Fruit fly (Drosophila melanogaster) whole organism, embryonic: ENCODE measurements around the gene CG8814.

Experiments used
- Adf1 ChIP-seq: fragments of 200-800 bp; sonication (Bioruptor generic); IDR thresholded peaks from 2 replicates; pipeline ENCODE4 v1.3.6; 2022; ENCODE audit warnings: missing biosample characterization, missing genetic modification characterization
- BEAF-32 ChIP-seq: fragments of 200-800 bp; sonication (Bioruptor generic); optimal IDR thresholded peaks from 3 replicates; lab custom pipeline; 2017; ENCODE audit warnings: missing biosample characterization, missing genetic modification characterization, mild to moderate bottlenecking, moderate library complexity, missing genetic modification reagents
- CG10274 ChIP-seq: fragments of 200-800 bp; sonication (Bioruptor generic); optimal IDR thresholded peaks from 3 replicates; lab custom pipeline; 2017; ENCODE audit warnings: missing biosample characterization, mild to moderate bottlenecking, missing genetic modification characterization
- CG12391 ChIP-seq: fragments of 200-800 bp; sonication (Bioruptor generic); optimal IDR thresholded peaks from 3 replicates; lab custom pipeline; 2018; ENCODE audit warnings: missing biosample characterization, mild to moderate bottlenecking, missing genetic modification characterization, moderate library complexity
- CG14710 ChIP-seq: fragments of 200-800 bp; sonication (Bioruptor generic); optimal IDR thresholded peaks from 3 replicates; lab custom pipeline; 2019; ENCODE audit warnings: missing biosample characterization, mild to moderate bottlenecking, missing genetic modification characterization, moderate library complexity
- CG15073 ChIP-seq: fragments of 200-800 bp; sonication (Bioruptor generic); optimal IDR thresholded peaks from 2 replicates; lab custom pipeline; 2016; ENCODE audit warnings: missing biosample characterization, missing genetic modification characterization
- CG15479 ChIP-seq: fragments of 200-800 bp; sonication (Bioruptor generic); optimal IDR thresholded peaks from 3 replicates; lab custom pipeline; 2019; ENCODE audit warnings: missing biosample characterization, mild to moderate bottlenecking, missing genetic modification characterization, moderate library complexity
- CG1647 ChIP-seq: fragments of 200-800 bp; sonication (Bioruptor generic); optimal IDR thresholded peaks from 3 replicates; lab custom pipeline; 2016; ENCODE audit warnings: missing biosample characterization, missing genetic modification characterization
- CG18011 ChIP-seq: fragments of 200-800 bp; sonication (Bioruptor generic); optimal IDR thresholded peaks from 2 replicates; lab custom pipeline; 2017; ENCODE audit warnings: missing biosample characterization, missing genetic modification characterization, mild to moderate bottlenecking, moderate library complexity, missing genotype
- CG33213 ChIP-seq: fragments of 200-800 bp; sonication (Bioruptor generic); optimal IDR thresholded peaks from 3 replicates; lab custom pipeline; 2016; ENCODE audit warnings: missing biosample characterization, missing genetic modification characterization
- CG34376 ChIP-seq: fragments of 200-800 bp; sonication (Bioruptor generic); optimal IDR thresholded peaks from 2 replicates; lab custom pipeline; 2018; ENCODE audit warnings: missing biosample characterization, mild to moderate bottlenecking, missing genetic modification characterization
- CG4282 ChIP-seq: fragments of 200-800 bp; sonication (Bioruptor generic); optimal IDR thresholded peaks from 2 replicates; lab custom pipeline; 2016; ENCODE audit warnings: missing biosample characterization, missing genetic modification characterization
- CG6254 ChIP-seq: fragments of 200-800 bp; sonication (Bioruptor generic); optimal IDR thresholded peaks from 3 replicates; lab custom pipeline; 2017; ENCODE audit warnings: mild to moderate bottlenecking, missing biosample characterization, missing genetic modification reagents, missing genetic modification characterization
- CG7357 ChIP-seq: fragments of 200-800 bp; sonication (Bioruptor generic); IDR thresholded peaks from 3 replicates; pipeline ENCODE4 v1.3.6; 2022; ENCODE audit warnings: missing biosample characterization, missing genetic modification characterization
- CG8944 ChIP-seq: fragments of 200-800 bp; sonication (Bioruptor generic); optimal IDR thresholded peaks from 3 replicates; lab custom pipeline; 2016; ENCODE audit warnings: missing biosample characterization, missing genetic modification characterization
- CG9215 ChIP-seq: fragments of 200-800 bp; sonication (Bioruptor generic); IDR thresholded peaks from 2 replicates; pipeline ENCODE4 v1.3.6; 2022; ENCODE audit warnings: missing biosample characterization, missing genetic modification characterization
- Chrac-16 ChIP-seq: fragments of 200-800 bp; sonication (Bioruptor generic); optimal IDR thresholded peaks from 3 replicates; lab custom pipeline; 2016; ENCODE audit warnings: missing biosample characterization, missing genetic modification characterization
- Dad ChIP-seq: fragments of 200-800 bp; sonication (Bioruptor generic); optimal IDR thresholded peaks from 3 replicates; lab custom pipeline; 2016; ENCODE audit warnings: missing biosample characterization, missing genetic modification characterization
- Dll ChIP-seq: fragments of 200-800 bp; sonication (Bioruptor generic); IDR thresholded peaks from 4 replicates; pipeline ENCODE4 v1.3.6; 2022; ENCODE audit warnings: missing biosample characterization, missing genetic modification characterization; ENCODE audit not compliant: partially characterized antibody
- E2f2 ChIP-seq: fragments of 200-800 bp; sonication (Bioruptor generic); IDR thresholded peaks from 2 replicates; pipeline ENCODE4 v1.3.6; 2022; ENCODE audit warnings: missing biosample characterization, missing genetic modification characterization
- ERR ChIP-seq: fragments of 200-800 bp; sonication (Bioruptor generic); optimal IDR thresholded peaks from 2 replicates; lab custom pipeline; 2016; ENCODE audit warnings: missing biosample characterization, missing genetic modification characterization
- Ets65A ChIP-seq: fragments of 200-800 bp; sonication (Bioruptor generic); peaks from one replicate; lab custom pipeline; 2016; ENCODE audit warnings: missing biosample characterization, missing genetic modification characterization
- Fer1 ChIP-seq: fragments of 200-800 bp; sonication (Bioruptor generic); optimal IDR thresholded peaks from 2 replicates; lab custom pipeline; 2017; ENCODE audit warnings: missing biosample characterization, mild to moderate bottlenecking, missing genetic modification characterization
- Hand ChIP-seq: fragments of 200-800 bp; sonication (Bioruptor generic); optimal IDR thresholded peaks from 2 replicates; lab custom pipeline; 2017; ENCODE audit warnings: mild to moderate bottlenecking, missing biosample characterization, missing genetic modification reagents, missing genetic modification characterization
- Lim3 ChIP-seq: fragments of 200-800 bp; sonication (Bioruptor generic); IDR thresholded peaks from 2 replicates; pipeline ENCODE4 v1.3.6; 2022; ENCODE audit warnings: missing biosample characterization, missing genetic modification characterization
- Med ChIP-seq: fragments of 200-800 bp; sonication (Bioruptor generic); peaks from one replicate; lab custom pipeline; 2016; ENCODE audit warnings: missing biosample characterization, missing genetic modification characterization, mild to moderate bottlenecking, inconsistent platforms, moderate library complexity
- Myb ChIP-seq: fragments of 200-800 bp; sonication (Bioruptor generic); optimal IDR thresholded peaks from 2 replicates; lab custom pipeline; 2016; ENCODE audit warnings: missing biosample characterization, missing genetic modification characterization
- NfI ChIP-seq: fragments of 200-800 bp; sonication (Bioruptor generic); optimal IDR thresholded peaks from 3 replicates; lab custom pipeline; 2018; ENCODE audit warnings: missing biosample characterization, mild to moderate bottlenecking, missing genetic modification characterization, moderate library complexity
- Optix ChIP-seq: fragments of 200-800 bp; sonication (Bioruptor generic); IDR thresholded peaks from 3 replicates; pipeline ENCODE4 v1.3.6; 2022; ENCODE audit warnings: missing biosample characterization, missing genetic modification characterization
- Tbp ChIP-seq: fragments of >200 bp; optimal IDR thresholded peaks from 2 replicates; lab custom pipeline; 2018; ENCODE audit warnings: missing biosample characterization, missing genetic modification characterization
- Usf ChIP-seq: fragments of 200-800 bp; sonication (Bioruptor generic); optimal IDR thresholded peaks from 2 replicates; lab custom pipeline; 2017; ENCODE audit warnings: missing genotype, missing biosample characterization, missing genetic modification characterization
- bab2 ChIP-seq: fragments of 200-800 bp; sonication (Bioruptor generic); optimal IDR thresholded peaks from 2 replicates; lab custom pipeline; 2016; ENCODE audit warnings: missing biosample characterization, missing genetic modification characterization
- cas ChIP-seq: fragments of 200-800 bp; sonication (Bioruptor generic); IDR thresholded peaks from 2 replicates; pipeline ENCODE4 v1.3.6; 2022; ENCODE audit warnings: missing biosample characterization, missing genetic modification characterization
- ci ChIP-seq: fragments of 200-800 bp; sonication (Bioruptor generic); IDR thresholded peaks from 3 replicates; pipeline ENCODE4 v1.3.6; 2022; ENCODE audit warnings: missing biosample characterization, missing genetic modification characterization
- corto ChIP-seq: fragments of 200-800 bp; sonication (Bioruptor generic); optimal IDR thresholded peaks from 2 replicates; lab custom pipeline; 2016; ENCODE audit warnings: missing biosample characterization, mild to moderate bottlenecking, missing genetic modification characterization, moderate library complexity
- crol ChIP-seq: fragments of 200-800 bp; sonication (Bioruptor generic); IDR thresholded peaks from 2 replicates; pipeline ENCODE4 v1.3.6; 2022; ENCODE audit warnings: missing biosample characterization, missing genetic modification characterization
- dan ChIP-seq: fragments of 200-800 bp; sonication (Bioruptor generic); IDR thresholded peaks from 2 replicates; pipeline ENCODE4 v1.3.6; 2022; ENCODE audit warnings: missing biosample characterization, missing genetic modification characterization
- dpn ChIP-seq, 2 experiments: fragments of 200-800 bp; sonication (Bioruptor generic); optimal IDR thresholded peaks; 3 replicates each; lab custom pipeline; 2016; ENCODE audit warnings: missing biosample characterization in 2 of 2, missing genetic modification characterization in 2 of 2
- dysf ChIP-seq: fragments of 200-800 bp; sonication (Bioruptor generic); IDR thresholded peaks from 3 replicates; pipeline ENCODE4 v1.3.6; 2022; ENCODE audit warnings: missing biosample characterization, missing genetic modification characterization
- esg ChIP-seq: fragments of 200-800 bp; sonication (Bioruptor generic); conservative IDR thresholded peaks from 2 replicates; pipeline ENCODE4 v1.3.6; 2022; ENCODE audit warnings: missing biosample characterization, missing genetic modification characterization
- grn ChIP-seq: fragments of 200-800 bp; sonication (Bioruptor generic); optimal IDR thresholded peaks from 3 replicates; lab custom pipeline; 2017; ENCODE audit warnings: missing biosample characterization, missing genetic modification characterization
- jing ChIP-seq: fragments of 200-800 bp; sonication (Bioruptor generic); optimal IDR thresholded peaks from 2 replicates; lab custom pipeline; 2018; ENCODE audit warnings: missing biosample characterization, mild to moderate bottlenecking, missing genetic modification characterization
- mirr ChIP-seq: fragments of 200-800 bp; sonication (Bioruptor generic); optimal IDR thresholded peaks from 3 replicates; lab custom pipeline; 2018; ENCODE audit warnings: missing biosample characterization, mild to moderate bottlenecking, missing genetic modification characterization
- nerfin-2 ChIP-seq: fragments of 200-800 bp; sonication (Bioruptor generic); IDR thresholded peaks from 2 replicates; pipeline ENCODE4 v1.3.6; 2022; ENCODE audit warnings: missing biosample characterization, missing genetic modification characterization; ENCODE audit not compliant: partially characterized antibody
- p53 ChIP-seq: fragments of 200-800 bp; sonication (Bioruptor generic); optimal IDR thresholded peaks from 2 replicates; lab custom pipeline; 2016; ENCODE audit warnings: missing biosample characterization, missing genetic modification characterization
- pho ChIP-seq: fragments of 200-800 bp; sonication (Bioruptor generic); optimal IDR thresholded peaks from 2 replicates; lab custom pipeline; 2016; ENCODE audit warnings: missing biosample characterization, missing genetic modification characterization
- pita ChIP-seq: fragments of 200-800 bp; sonication (Bioruptor generic); optimal IDR thresholded peaks from 2 replicates; lab custom pipeline; 2017; ENCODE audit warnings: missing biosample characterization, mild to moderate bottlenecking, missing genetic modification characterization
- pzg ChIP-seq: fragments of 200-800 bp; sonication (Bioruptor generic); optimal IDR thresholded peaks from 3 replicates; lab custom pipeline; 2018; ENCODE audit warnings: missing biosample characterization, mild to moderate bottlenecking, missing genetic modification characterization, moderate library complexity
- ranshi ChIP-seq: fragments of 200-800 bp; sonication (Bioruptor generic); IDR thresholded peaks from 2 replicates; pipeline ENCODE4 v1.3.6; 2022; ENCODE audit warnings: missing biosample characterization, missing genetic modification characterization
- row ChIP-seq: fragments of 200-800 bp; sonication (Bioruptor generic); IDR thresholded peaks from 3 replicates; pipeline ENCODE4 v1.3.6; 2022; ENCODE audit warnings: missing biosample characterization, missing genetic modification characterization
- zfh2 ChIP-seq: fragments of 200-800 bp; sonication (Bioruptor generic); optimal IDR thresholded peaks from 2 replicates; lab custom pipeline; 2016; ENCODE audit warnings: missing biosample characterization, missing genetic modification characterization

Gene CG8814

DNA sequence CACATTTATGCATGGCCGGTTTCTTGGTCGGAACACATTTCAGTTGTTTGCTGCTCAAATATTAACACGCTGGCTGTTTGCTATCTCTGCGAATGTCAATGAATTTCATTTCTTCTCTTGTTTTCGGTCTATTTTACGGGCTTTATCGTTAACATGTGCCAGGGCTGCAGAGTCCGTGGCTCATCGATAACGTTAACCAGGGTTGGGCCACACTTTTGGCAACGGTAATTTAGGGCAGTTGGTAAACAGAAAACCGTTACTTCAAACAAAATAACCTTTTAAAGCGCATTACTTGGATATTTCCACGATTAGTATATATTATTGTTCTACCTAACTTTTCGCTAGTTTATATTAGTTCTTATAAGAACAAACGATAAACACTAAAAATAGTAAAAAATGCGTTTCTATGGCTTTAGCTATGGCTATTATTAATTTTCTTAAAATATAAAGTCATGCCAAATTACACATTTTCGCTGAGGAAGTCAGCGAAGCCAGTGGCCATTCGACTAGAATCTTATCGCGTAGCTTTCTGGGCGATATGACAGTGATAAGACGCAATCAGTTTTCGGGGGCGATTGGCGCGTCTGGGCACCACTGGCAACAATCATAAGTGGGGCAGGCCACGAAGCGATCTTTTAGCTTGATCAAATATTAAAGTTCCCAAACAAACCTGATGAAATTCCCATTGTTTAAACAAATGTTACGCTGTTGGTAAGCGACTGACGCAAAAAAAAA, 8.4 kb downstream of the CG8814 start (continued):
- no peak for TF ChIP-seq jing (GFP tag; lab: Kevin White, UChicago)
- peak in 1 of 2 experiments; percentile 14 for TF ChIP-seq dpn (GFP tag; optimal IDR thresholded peaks at IDR 0.05; lab: Kevin White, UChicago)
- TF ChIP-seq CG1647, result peak; percentile 27
- TF ChIP-seq cas (GFP tag; lab: Robert Waterston, UW), result no peak
- no peak for TF ChIP-seq CG15073 (GFP tag; lab: Kevin White, UChicago)
- no peak for TF ChIP-seq Dll
- no peak for TF ChIP-seq crol (GFP tag; lab: Robert Waterston, UW)
- no peak for TF ChIP-seq CG9215 (GFP tag; lab: Robert Waterston, UW)
- TF ChIP-seq dan (GFP tag; lab: Robert Waterston, UW), result no peak
- TF ChIP-seq CG14710 (tag; lab: Kevin White, UChicago), result peak; percentile 35
- no peak; the same call in 1 of the 2 replicates for TF ChIP-seq esg (GFP tag; lab: Robert Waterston, UW)
- peak; percentile 16 for TF ChIP-seq Chrac-16
- TF ChIP-seq CG34376, result peak; percentile 47
- no peak for TF ChIP-seq CG6254
- TF ChIP-seq ERR, result no peak
- peak; percentile 35; the same call in 1 of the 3 replicates for TF ChIP-seq dysf
- no peak for TF ChIP-seq Dad (GFP tag; lab: Kevin White, UChicago)
- TF ChIP-seq CG8944 (GFP tag; lab: Kevin White, UChicago), result no peak
- no peak for TF ChIP-seq Usf
- TF ChIP-seq Adf1, result no peak; the same call in 1 of the 2 replicates
- TF ChIP-seq Myb (GFP tag; lab: Kevin White, UChicago), result peak; percentile 91
- TF ChIP-seq pho, result peak; percentile 16

DNA sequence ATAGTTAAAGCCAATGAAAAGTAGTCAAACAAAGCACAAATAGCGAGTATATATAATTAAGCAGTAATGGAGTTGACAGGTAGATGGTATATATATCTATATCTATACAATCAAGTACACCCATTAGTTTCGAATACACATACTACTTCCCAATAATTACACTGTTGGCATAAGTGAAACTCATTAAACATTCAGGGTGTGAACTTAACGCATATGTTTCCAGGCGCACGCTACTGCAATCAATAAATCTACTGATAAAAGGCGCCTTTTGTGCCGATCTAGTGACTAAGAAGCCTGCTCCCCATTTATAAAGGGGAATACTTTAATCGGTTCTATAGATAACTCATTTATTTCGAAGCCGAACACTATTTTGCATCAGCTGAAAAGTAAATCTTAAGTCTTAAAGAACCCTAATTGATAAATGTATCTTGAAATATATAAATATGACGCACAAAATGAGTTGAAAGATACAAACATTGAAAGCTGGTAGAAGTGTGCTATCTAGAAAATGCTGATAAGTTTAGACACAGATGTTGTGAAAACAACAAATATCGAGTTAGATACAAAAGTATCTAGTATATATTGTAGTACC, 9.1 kb downstream of the CG8814 start:
- TF ChIP-seq Lim3, result no peak
- no peak for TF ChIP-seq CG33213 (GFP tag; lab: Kevin White, UChicago)
- TF ChIP-seq CG7357, result no peak
- TF ChIP-seq mirr (GFP tag; lab: Kevin White, UChicago), result no peak
- TF ChIP-seq NfI, result no peak
- no peak for TF ChIP-seq CG12391 (tag; lab: Kevin White, UChicago)
- TF ChIP-seq bab2 (GFP tag; lab: Kevin White, UChicago), result no peak
- no peak for TF ChIP-seq pita (GFP tag; lab: Kevin White, UChicago)
- TF ChIP-seq corto (GFP tag; lab: Kevin White, UChicago), result no peak
- TF ChIP-seq zfh2 (GFP tag; lab: Kevin White, UChicago), result no peak
- no peak for TF ChIP-seq CG18011 (GFP tag; lab: Kevin White, UChicago)
- peak; percentile 18; the same call in 1 of the 2 replicates for TF ChIP-seq ranshi (GFP tag; lab: Robert Waterston, UW)
- TF ChIP-seq grn (GFP tag; lab: Kevin White, UChicago), result peak; percentile 9
- TF ChIP-seq Fer1, result peak; percentile 2
- no peak for TF ChIP-seq CG15479 (GFP tag; lab: Kevin White, UChicago)
- no peak for TF ChIP-seq nerfin-2
- TF ChIP-seq ci (GFP tag; lab: Robert Waterston, UW), result no peak
- TF ChIP-seq Tbp (GFP tag; lab: Kevin White, UChicago), result no peak
- no peak for TF ChIP-seq CG10274 (GFP tag; lab: Kevin White, UChicago)
- no peak for TF ChIP-seq Optix (GFP tag; lab: Robert Waterston, UW)
- no peak for TF ChIP-seq p53 (GFP tag; lab: Kevin White, UChicago)
- no peak for TF ChIP-seq pzg
- TF ChIP-seq CG4282 (GFP tag; lab: Kevin White, UChicago), result no peak
- peak; percentile 35 for TF ChIP-seq Med (GFP tag; lab: Kevin White, UChicago)
- TF ChIP-seq Hand (GFP tag; lab: Kevin White, UChicago), result peak; percentile 31
- TF ChIP-seq BEAF-32 (GFP tag; lab: Kevin White, UChicago), result no peak
- TF ChIP-seq Ets65A, result no peak
- no peak for TF ChIP-seq E2f2 (GFP tag; lab: Robert Waterston, UW)
- TF ChIP-seq row, result no peak
